Fruit fly (Drosophila melanogaster) whole organism, pupa: ENCODE data around the gene yellow-g2.

Source experiments
- CG10348 ChIP-seq: fragments of 200-800 bp; sonication (Bioruptor generic); IDR thresholded peaks from 2 replicates; pipeline ENCODE4 v1.3.6; 2022; ENCODE audit warnings: missing biosample characterization, missing genetic modification characterization
- CG12605 ChIP-seq: fragments of 200-800 bp; sonication (Bioruptor generic); IDR thresholded peaks from 2 replicates; pipeline ENCODE4 v1.3.6; 2022; ENCODE audit warnings: missing biosample characterization, missing genetic modification characterization
- CG14655 ChIP-seq: fragments of 200-800 bp; sonication (Bioruptor generic); optimal IDR thresholded peaks from 3 replicates; lab custom pipeline; 2017; ENCODE audit warnings: mild to moderate bottlenecking, missing biosample characterization, missing genetic modification reagents, missing genetic modification characterization
- CG17806 ChIP-seq: fragments of 200-800 bp; sonication (Bioruptor generic); optimal IDR thresholded peaks from 2 replicates; lab custom pipeline; 2018; ENCODE audit warnings: missing biosample characterization, mild to moderate bottlenecking, missing genetic modification characterization, moderate library complexity
- CG34367 ChIP-seq: fragments of 200-800 bp; sonication (Bioruptor generic); optimal IDR thresholded peaks from 2 replicates; lab custom pipeline; 2018; ENCODE audit warnings: missing biosample characterization, mild to moderate bottlenecking, missing genetic modification characterization
- CG9948 ChIP-seq: fragments of 200-800 bp; sonication (Bioruptor generic); optimal IDR thresholded peaks from 2 replicates; lab custom pipeline; 2018; ENCODE audit warnings: missing biosample characterization, mild to moderate bottlenecking, missing genetic modification characterization, moderate library complexity
- EcR ChIP-seq: fragments of 200-800 bp; sonication (Bioruptor generic); optimal IDR thresholded peaks from 3 replicates; lab custom pipeline; 2019; ENCODE audit warnings: missing biosample characterization, missing genetic modification characterization, mild to moderate bottlenecking, moderate library complexity, missing genetic modification reagents
- Ets98B ChIP-seq: fragments of 200-800 bp; sonication (Bioruptor generic); IDR thresholded peaks from 2 replicates; pipeline ENCODE4 v1.3.6; 2022; ENCODE audit warnings: missing biosample characterization, missing genetic modification characterization
- Pif1A ChIP-seq: fragments of 200-800 bp; sonication (Bioruptor generic); optimal IDR thresholded peaks from 3 replicates; lab custom pipeline; 2016; ENCODE audit warnings: missing biosample characterization, missing genetic modification characterization
- Snoo ChIP-seq: fragments of 200-800 bp; sonication (Bioruptor generic); optimal IDR thresholded peaks from 3 replicates; lab custom pipeline; 2017; ENCODE audit warnings: missing biosample characterization, mild to moderate bottlenecking, missing genetic modification characterization, inconsistent platforms
- fd96Ca ChIP-seq: fragments of 200-800 bp; sonication (Bioruptor generic); IDR thresholded peaks from 3 replicates; pipeline ENCODE4 v1.3.6; 2022; ENCODE audit warnings: missing biosample characterization, missing genetic modification characterization

DNA sequence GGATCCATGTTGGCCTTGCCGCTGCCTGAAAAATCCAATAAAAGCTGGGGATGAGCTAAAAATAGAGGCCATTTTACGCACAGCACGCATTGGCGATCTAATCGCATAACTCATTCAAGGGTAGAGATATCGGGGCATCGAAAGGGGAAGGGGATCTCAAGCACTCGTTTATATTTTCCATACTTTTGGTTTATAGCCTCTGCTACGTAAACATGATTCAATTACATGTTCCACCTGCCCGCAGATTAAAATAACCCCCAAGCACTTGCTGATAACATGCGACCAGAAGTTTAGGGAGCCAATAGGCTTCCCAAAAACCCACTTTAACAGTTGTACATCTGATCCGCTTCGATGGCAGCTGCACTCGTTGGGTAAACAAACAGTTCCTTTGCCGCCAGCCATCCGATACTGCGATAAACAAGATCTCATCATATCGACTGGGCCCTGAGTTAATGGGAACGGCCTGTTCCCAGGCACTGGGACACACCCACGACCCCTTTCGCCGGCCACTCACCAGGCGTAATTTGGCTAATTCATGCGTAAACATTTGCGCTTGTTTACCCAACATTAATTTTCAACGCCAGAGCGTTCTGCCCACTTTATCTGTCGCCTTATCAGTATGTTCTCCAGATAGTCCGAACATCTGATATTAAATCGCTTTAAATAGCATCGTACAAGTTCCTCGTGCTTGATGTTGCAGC is 22.2 kb upstream of the yellow-g2 start:
- TF ChIP-seq EcR (GFP tag; lab: Kevin White, UChicago) (no peak), CG9948 (no peak), Pif1A (GFP tag; lab: Kevin White, UChicago) (no peak), Snoo (no peak), fd96Ca (GFP tag; lab: Robert Waterston, UW) (no peak), CG10348 (GFP tag; lab: Robert Waterston, UW) (no peak), CG14655 (no peak), CG17806 (tag; lab: Kevin White, UChicago) (no peak), Ets98B (GFP tag; lab: Robert Waterston, UW) (no peak), CG12605 (no peak), CG34367 (tag; lab: Kevin White, UChicago) (no peak)
